Worm (Caenorhabditis elegans) whole organism, L4 larva: ENCODE data around the gene M02F4.2.

Source experiments
- nhr-11 ChIP-seq: fragments of 150-350 bp; optimal IDR thresholded peaks from 2 replicates; lab custom pipeline; 2014; ENCODE audit warnings: missing biosample characterization, missing genetic modification characterization
- php-3 ChIP-seq: fragments of 200-800 bp; sonication (Bioruptor generic); IDR thresholded peaks from 2 replicates; pipeline ENCODE4 v1.3.6; 2022; ENCODE audit warnings: missing genetic modification reagents, missing genetic modification characterization, missing compliant biosample characterization
- skn-1 ChIP-seq: fragments of 150-350 bp; optimal IDR thresholded peaks from 2 replicates; lab custom pipeline; 2014; ENCODE audit warnings: missing biosample characterization, missing genetic modification characterization
- unc-39 ChIP-seq: sonication (generic microtip); optimal IDR thresholded peaks from 2 replicates; lab custom pipeline; 2017; ENCODE audit warnings: missing biosample characterization, missing genetic modification characterization

DNA sequence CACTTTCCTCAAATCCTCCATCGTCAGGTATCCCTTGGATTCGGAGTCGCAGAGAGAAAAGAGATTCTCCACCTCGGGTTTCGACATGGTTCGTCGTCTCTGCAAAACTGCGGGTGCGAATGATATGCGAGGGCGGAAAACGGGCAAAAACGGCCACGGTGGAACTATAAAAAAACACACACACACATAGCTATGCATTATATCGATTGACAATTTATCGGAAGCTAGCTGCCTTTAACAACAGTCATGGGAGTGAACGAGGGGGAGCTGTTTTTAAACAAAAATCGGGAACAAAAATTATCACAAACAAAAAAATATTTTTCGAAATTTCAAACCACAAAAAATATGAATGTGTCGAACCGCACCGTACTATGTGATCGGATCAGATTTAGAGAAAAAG is 25.2 kb upstream of the M02F4.2 start, which contains the start of gene rsef-1:
- no peak for TF ChIP-seq unc-39 (tag; lab: Kevin White, UChicago)
- no peak for TF ChIP-seq php-3 (GFP tag; lab: Robert Waterston, UW)
- no peak for TF ChIP-seq skn-1 (tag; lab: Kevin White, UChicago)
- TF ChIP-seq nhr-11 (tag; lab: Kevin White, UChicago), result no peak
